Fruit fly (Drosophila melanogaster): ENCODE data around the gene CG14339.

- TF ChIP-seq cic (GFP tag; optimal IDR thresholded peaks at IDR 0.05), result peak; percentile 70
- TF ChIP-seq CG11617 (GFP tag; optimal IDR thresholded peaks at IDR 0.05), result no peak
- TF ChIP-seq CG33017 (tag; optimal IDR thresholded peaks at IDR 0.05), result peak; percentile 30
- no peak for TF ChIP-seq CG12768 (GFP tag; optimal IDR thresholded peaks at IDR 0.05)
- no peak for TF ChIP-seq Clk (GFP tag; optimal IDR thresholded peaks at IDR 0.05)
- TF ChIP-seq CG14711 (tag; optimal IDR thresholded peaks at IDR 0.05), result peak; percentile 30
- peak; percentile 76 for TF ChIP-seq CG7101 (tag; optimal IDR thresholded peaks at IDR 0.05)
- TF ChIP-seq bab1 (GFP tag; optimal IDR thresholded peaks at IDR 0.05), result no peak
Observed at dm6 chr2L:1123078-1123818, 14.9 kb downstream of the CG14339 start.

All from whole organism, adult.